Fruit fly (Drosophila melanogaster) whole organism: ENCODE results near the gene Osi12.

ENCODE experiments used
- CG8478 ChIP-seq: fragments of >200 bp; optimal IDR thresholded peaks from 2 replicates; lab custom pipeline; 2018; ENCODE audit warnings: inconsistent platforms
- Dll ChIP-seq: fragments of >200 bp; optimal IDR thresholded peaks from 2 replicates; lab custom pipeline; 2017
- EcR ChIP-seq, 2 experiments: fragments of >200 bp; optimal IDR thresholded peaks; 2 replicates each; lab custom pipeline; 2017; ENCODE audit warnings: missing biosample characterization in 2 of 2, missing genetic modification characterization in 2 of 2, missing genetic modification reagents in 2 of 2
- pan ChIP-seq: fragments of >200 bp; optimal IDR thresholded peaks from 2 replicates; lab custom pipeline; 2017
- psq ChIP-seq: fragments of >200 bp; optimal IDR thresholded peaks from 2 replicates; lab custom pipeline; 2017
- usp ChIP-seq: fragments of >200 bp; optimal IDR thresholded peaks from 2 replicates; lab custom pipeline; 2017; ENCODE audit warnings: missing biosample characterization, missing genetic modification characterization, mixed read lengths

Osi12 gene

dm6 chr3R:6248694-6249093 is 29.6 kb upstream of the Osi12 start, which contains the start of gene Osi7:
Gene Osi7 (plus strand): TSS chr3R:6248994.
- no peak for TF ChIP-seq psq (lab: Kevin White, UChicago)
- no peak for TF ChIP-seq Dll (lab: Kevin White, UChicago)
- TF ChIP-seq EcR (GFP tag; optimal IDR thresholded peaks at IDR 0.05; lab: Kevin White, UChicago), result no peak
- TF ChIP-seq CG8478 (lab: Kevin White, UChicago), result no peak
- no peak for TF ChIP-seq usp (GFP tag; lab: Kevin White, UChicago)
- TF ChIP-seq pan (lab: Kevin White, UChicago), result no peak

dm6 chr3R:6252809-6253208 is 25.5 kb upstream of the Osi12 start:
- TF ChIP-seq Dll (lab: Kevin White, UChicago), result peak; percentile 64
- TF ChIP-seq EcR (GFP tag; optimal IDR thresholded peaks at IDR 0.05; lab: Kevin White, UChicago), result no peak

DNA sequence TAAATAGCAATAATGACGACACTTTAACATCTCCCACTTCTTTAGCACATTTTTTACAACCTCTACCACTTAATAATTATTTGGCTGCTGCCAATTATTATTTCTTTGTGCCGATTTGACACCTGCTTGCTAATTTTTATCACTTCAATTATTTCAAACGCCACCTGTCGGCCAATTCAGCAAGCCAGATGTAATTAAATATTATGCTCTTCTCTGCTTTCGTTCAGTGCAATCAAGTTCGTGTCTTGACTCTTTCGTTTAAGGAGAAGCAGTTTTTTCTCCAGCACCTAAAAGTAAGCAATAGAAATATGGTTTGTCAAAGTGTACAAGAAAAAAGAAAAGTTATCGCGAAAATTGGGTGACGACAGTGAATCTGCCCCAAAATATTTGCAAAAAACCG is 23.9 kb upstream of the Osi12 start:
- TF ChIP-seq EcR (GFP tag; optimal IDR thresholded peaks at IDR 0.05; lab: Kevin White, UChicago) (no peak), psq (lab: Kevin White, UChicago) (no peak), Dll (lab: Kevin White, UChicago) (no peak), CG8478 (lab: Kevin White, UChicago) (no peak), usp (GFP tag; lab: Kevin White, UChicago) (no peak), pan (lab: Kevin White, UChicago) (no peak)

DNA sequence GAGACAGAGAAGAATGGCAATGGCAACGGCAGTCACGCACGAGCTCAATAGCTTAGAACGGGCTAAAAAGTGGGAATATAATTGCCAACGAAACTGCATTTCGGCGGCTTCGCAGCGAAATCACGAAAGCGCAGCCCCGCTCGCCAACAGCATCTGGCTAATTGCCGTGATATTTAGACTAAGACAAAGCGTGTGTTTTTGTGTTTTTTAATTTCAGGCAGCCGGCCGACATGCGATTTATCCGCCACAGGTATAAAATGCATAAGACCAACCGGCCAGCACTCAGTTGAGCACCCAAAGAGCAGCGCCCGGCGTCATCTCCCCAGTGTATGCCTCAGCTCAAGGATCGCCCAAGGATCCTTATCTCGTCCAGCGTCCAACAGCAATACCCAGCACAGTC is 23.5 kb upstream of the Osi12 start, which contains the start of gene Osi8:
Gene Osi8, plus strand, starts transcription at position 301 of the 400 bp plus-strand sequence.
- no peak for TF ChIP-seq psq (lab: Kevin White, UChicago)
- TF ChIP-seq pan (lab: Kevin White, UChicago), result no peak
- no peak for TF ChIP-seq usp (GFP tag; lab: Kevin White, UChicago)
- TF ChIP-seq CG8478 (lab: Kevin White, UChicago), result no peak
- TF ChIP-seq Dll (lab: Kevin White, UChicago), result no peak
- TF ChIP-seq EcR (GFP tag; optimal IDR thresholded peaks at IDR 0.05; lab: Kevin White, UChicago), result no peak

- TF ChIP-seq pan (lab: Kevin White, UChicago) (no peak), psq (lab: Kevin White, UChicago) (no peak), usp (GFP tag; lab: Kevin White, UChicago) (no peak), EcR (GFP tag; optimal IDR thresholded peaks at IDR 0.05; lab: Kevin White, UChicago) (no peak), CG8478 (lab: Kevin White, UChicago) (no peak), Dll (lab: Kevin White, UChicago) (no peak)
Measured at dm6 chr3R:6259837-6260236, 18.5 kb upstream of the Osi12 start, which contains the start of gene Osi9. Gene Osi9 (plus strand): TSS chr3R:6260211.

- no peak for TF ChIP-seq EcR (GFP tag; optimal IDR thresholded peaks at IDR 0.05; lab: Kevin White, UChicago)
- no peak for TF ChIP-seq CG8478 (lab: Kevin White, UChicago)
- no peak for TF ChIP-seq pan (lab: Kevin White, UChicago)
- no peak for TF ChIP-seq Dll (lab: Kevin White, UChicago)
- TF ChIP-seq usp (GFP tag; lab: Kevin White, UChicago), result no peak
- TF ChIP-seq psq (lab: Kevin White, UChicago), result no peak
Measured at dm6 chr3R:6263658-6264057, 14.7 kb upstream of the Osi12 start, which contains the start of gene Osi10a. Gene Osi10a (plus strand): TSS chr3R:6263958.

DNA sequence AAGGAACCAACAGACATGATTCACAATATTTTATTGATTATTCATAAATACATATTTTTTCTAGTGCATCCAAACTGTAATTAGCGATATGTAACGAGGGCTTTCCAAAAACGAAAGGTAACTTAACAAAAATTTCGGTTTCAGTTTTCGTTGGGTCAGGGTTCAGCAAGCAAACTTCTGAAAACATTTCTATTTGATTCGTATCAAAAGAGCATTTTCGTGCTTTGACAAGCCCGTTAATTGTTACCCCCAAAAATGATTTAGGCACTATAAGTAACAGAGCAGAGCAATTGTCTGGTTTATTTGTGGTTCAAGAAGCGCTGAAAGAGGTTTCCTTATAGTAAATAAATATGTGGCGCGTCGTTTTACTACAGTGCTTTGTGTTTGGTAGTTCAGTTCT is 12.4 kb upstream of the Osi12 start, which contains the start of gene Osi10b:
Gene Osi10b, plus strand, starts transcription at position 301 of the 400 bp plus-strand sequence.
- TF ChIP-seq pan (lab: Kevin White, UChicago) (no peak), usp (GFP tag; lab: Kevin White, UChicago) (no peak), psq (lab: Kevin White, UChicago) (no peak), EcR (GFP tag; optimal IDR thresholded peaks at IDR 0.05; lab: Kevin White, UChicago) (no peak), Dll (lab: Kevin White, UChicago) (no peak), CG8478 (lab: Kevin White, UChicago) (no peak)

dm6 chr3R:6268657-6269056 is 9.7 kb upstream of the Osi12 start, which contains the start of gene Osi11:
Gene Osi11 (minus strand): TSS chr3R:6268757.
- no peak for TF ChIP-seq usp (GFP tag; lab: Kevin White, UChicago)
- no peak for TF ChIP-seq CG8478 (lab: Kevin White, UChicago)

dm6 chr3R:6269986-6270385 is 8.3 kb upstream of the Osi12 start:
- TF ChIP-seq usp (GFP tag; lab: Kevin White, UChicago) (no peak), Dll (lab: Kevin White, UChicago) (no peak), psq (lab: Kevin White, UChicago) (no peak)

DNA sequence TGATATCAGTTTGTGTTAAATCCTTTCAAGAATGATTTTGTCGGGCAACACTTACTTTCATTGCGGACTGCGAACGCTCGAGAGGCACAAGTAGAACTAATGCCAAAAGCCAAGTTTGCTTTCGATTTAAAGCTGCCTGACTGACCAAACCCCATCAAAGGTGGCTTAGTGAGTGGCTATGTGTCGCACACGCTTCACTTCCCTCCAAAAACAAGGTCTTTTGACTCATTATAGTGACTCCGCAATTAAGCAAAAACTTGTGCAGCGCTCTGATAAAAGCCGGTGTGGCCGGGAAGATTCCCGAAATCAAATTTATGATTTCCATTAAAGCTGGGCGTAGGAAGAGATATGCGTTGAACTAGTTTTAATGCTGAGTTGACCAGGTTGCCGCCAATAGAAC is 6.8 kb downstream of the Osi12 start, which contains the start of gene CG15597:
Gene CG15597, minus strand, starts transcription at position 101 of the 400 bp plus-strand sequence.
- TF ChIP-seq usp (GFP tag; lab: Kevin White, UChicago) (no peak), Dll (lab: Kevin White, UChicago) (no peak), psq (lab: Kevin White, UChicago) (no peak), CG8478 (lab: Kevin White, UChicago) (no peak), pan (lab: Kevin White, UChicago) (no peak), EcR (GFP tag; optimal IDR thresholded peaks at IDR 0.05; lab: Kevin White, UChicago) (no peak)

DNA sequence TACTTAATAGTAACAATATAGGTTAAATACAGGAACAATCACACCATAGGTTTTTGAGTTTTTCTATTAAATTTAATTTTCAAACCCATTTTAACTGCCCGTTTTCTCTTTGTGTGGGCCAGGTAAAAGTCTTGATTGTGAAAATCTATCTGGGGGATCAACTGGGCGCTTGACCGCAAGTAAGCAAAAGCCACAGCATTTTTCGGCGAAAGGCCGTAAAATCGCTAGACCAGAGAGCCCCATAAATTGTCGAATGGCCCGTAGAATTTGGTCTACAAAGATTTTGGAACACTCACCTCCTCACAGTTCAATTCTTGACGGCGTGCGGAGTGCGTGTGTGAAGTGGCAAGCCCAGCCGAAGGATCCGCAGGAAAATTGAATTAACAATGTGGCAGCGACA is 9.1 kb downstream of the Osi12 start, which contains the start of gene CG15594:
Gene CG15594, plus strand, starts transcription at position 301 of the 400 bp plus-strand sequence.
- TF ChIP-seq usp (GFP tag; lab: Kevin White, UChicago) (no peak), CG8478 (lab: Kevin White, UChicago) (no peak), psq (lab: Kevin White, UChicago) (no peak), EcR (GFP tag; optimal IDR thresholded peaks at IDR 0.05; lab: Kevin White, UChicago) (no peak), pan (lab: Kevin White, UChicago) (no peak), Dll (lab: Kevin White, UChicago) (no peak)

DNA sequence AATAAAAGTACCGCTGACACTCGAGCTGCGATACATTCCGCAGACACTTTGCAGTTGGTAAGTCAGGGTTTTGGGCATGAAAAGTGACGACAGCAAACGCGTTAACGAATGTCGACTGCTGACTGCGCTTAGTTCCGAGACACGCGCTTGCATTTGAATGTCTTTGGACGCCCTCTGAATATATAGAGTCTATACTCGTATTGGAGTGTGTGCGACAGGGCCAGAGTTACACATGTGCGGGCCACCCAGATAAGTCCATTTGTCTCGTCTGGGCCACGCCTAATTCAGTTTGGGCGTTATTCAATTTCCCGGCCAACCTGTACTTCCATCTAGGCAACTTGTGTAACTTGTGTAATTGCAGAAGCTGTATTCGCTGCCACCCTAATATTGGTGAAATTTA is 12.0 kb downstream of the Osi12 start:
- no peak for TF ChIP-seq EcR (GFP tag; optimal IDR thresholded peaks at IDR 0.05; lab: Kevin White, UChicago)
- TF ChIP-seq Dll (lab: Kevin White, UChicago), result no peak
